Worm (Caenorhabditis elegans) whole organism, mixed stage, embryonic: ENCODE results near the gene dhhc-14.

Experiments
- M03D4.4 ChIP-seq: sonication (generic microtip); optimal IDR thresholded peaks from 2 replicates; lab custom pipeline; 2017; ENCODE audit warnings: mild to moderate bottlenecking, missing genetic modification characterization, missing compliant biosample characterization
- bed-3 ChIP-seq: fragments of 200-800 bp; sonication (Bioruptor generic); optimal IDR thresholded peaks from 3 replicates; lab custom pipeline; 2018; ENCODE audit warnings: mild to moderate bottlenecking, missing genetic modification characterization, moderate library complexity, missing compliant biosample characterization
- blmp-1 ChIP-seq: fragments of 150-350 bp; optimal IDR thresholded peaks from 2 replicates; lab custom pipeline; 2014; ENCODE audit warnings: missing biosample characterization, missing genetic modification characterization
- ceh-39 ChIP-seq: fragments of 150-350 bp; optimal IDR thresholded peaks from 2 replicates; lab custom pipeline; 2014; ENCODE audit warnings: missing biosample characterization, missing genetic modification characterization
- ceh-43 ChIP-seq: fragments of 200-800 bp; sonication (Bioruptor generic); optimal IDR thresholded peaks from 2 replicates; lab custom pipeline; 2018; ENCODE audit warnings: mild to moderate bottlenecking, missing genetic modification characterization, moderate library complexity, missing compliant biosample characterization
- ceh-83 ChIP-seq: fragments of 200-800 bp; sonication (Bioruptor generic); optimal IDR thresholded peaks from 2 replicates; lab custom pipeline; 2018; ENCODE audit warnings: mild to moderate bottlenecking, missing genetic modification characterization, missing compliant biosample characterization
- ces-1 ChIP-seq: fragments of 150-350 bp; optimal IDR thresholded peaks from 2 replicates; lab custom pipeline; 2014; ENCODE audit warnings: missing biosample characterization, missing genetic modification reagents, missing genetic modification characterization
- cnd-1 ChIP-seq: fragments of 200-800 bp; sonication (Bioruptor generic); optimal IDR thresholded peaks from 2 replicates; lab custom pipeline; 2018; ENCODE audit warnings: mild to moderate bottlenecking, missing genetic modification characterization, missing compliant biosample characterization
- elt-3 ChIP-seq: fragments of 150-350 bp; optimal IDR thresholded peaks from 2 replicates; lab custom pipeline; 2014; ENCODE audit warnings: missing biosample characterization, missing genetic modification characterization
- flh-1 ChIP-seq: fragments of 200-800 bp; sonication (Bioruptor generic); optimal IDR thresholded peaks from 2 replicates; lab custom pipeline; 2018; ENCODE audit warnings: mild to moderate bottlenecking, missing genetic modification characterization, moderate library complexity, missing compliant biosample characterization
- ham-2 ChIP-seq: fragments of 200-800 bp; sonication (Bioruptor generic); optimal IDR thresholded peaks from 2 replicates; lab custom pipeline; 2018; ENCODE audit warnings: mild to moderate bottlenecking, missing genetic modification characterization, missing compliant biosample characterization
- hlh-1 ChIP-seq: fragments of 150-350 bp; optimal IDR thresholded peaks from 2 replicates; lab custom pipeline; 2014; ENCODE audit warnings: missing biosample characterization, missing genetic modification reagents, missing genetic modification characterization
- lin-13 ChIP-seq: fragments of 150-350 bp; optimal IDR thresholded peaks from 2 replicates; lab custom pipeline; 2014; ENCODE audit warnings: missing biosample characterization, missing genetic modification characterization
- lin-32 ChIP-seq: fragments of 200-800 bp; sonication (Bioruptor generic); optimal IDR thresholded peaks from 2 replicates; lab custom pipeline; 2018; ENCODE audit warnings: mild to moderate bottlenecking, missing genetic modification characterization, missing compliant biosample characterization
- lsy-2 ChIP-seq: fragments of 150-350 bp; optimal IDR thresholded peaks from 2 replicates; lab custom pipeline; 2014; ENCODE audit warnings: missing biosample characterization, missing genetic modification characterization
- mab-5 ChIP-seq: fragments of 150-350 bp; optimal IDR thresholded peaks from 2 replicates; lab custom pipeline; 2014; ENCODE audit warnings: missing biosample characterization, missing genetic modification characterization
- mep-1 ChIP-seq: fragments of 150-350 bp; optimal IDR thresholded peaks from 2 replicates; lab custom pipeline; 2017; ENCODE audit warnings: missing biosample characterization, missing genetic modification reagents, missing genetic modification characterization, inconsistent platforms
- mls-2 ChIP-seq: sonication (generic microtip); optimal IDR thresholded peaks from 2 replicates; lab custom pipeline; 2016; ENCODE audit warnings: mild to moderate bottlenecking, missing genetic modification characterization, moderate library complexity, missing compliant biosample characterization
- nhr-12 ChIP-seq: fragments of 150-350 bp; optimal IDR thresholded peaks from 2 replicates; lab custom pipeline; 2014; ENCODE audit warnings: missing biosample characterization, missing genetic modification characterization
- nhr-237 ChIP-seq: fragments of 150-350 bp; optimal IDR thresholded peaks from 2 replicates; lab custom pipeline; 2014; ENCODE audit warnings: missing biosample characterization, missing genetic modification characterization
- nhr-28 ChIP-seq: fragments of 150-350 bp; optimal IDR thresholded peaks from 2 replicates; lab custom pipeline; 2014; ENCODE audit warnings: missing biosample characterization, missing genetic modification characterization
- nhr-76 ChIP-seq: sonication (generic microtip); optimal IDR thresholded peaks from 2 replicates; lab custom pipeline; 2017; ENCODE audit warnings: missing biosample characterization, missing genetic modification characterization
- pha-4 ChIP-seq: fragments of 150-350 bp; optimal IDR thresholded peaks from 2 replicates; lab custom pipeline; 2018; ENCODE audit warnings: missing biosample characterization, missing genetic modification reagents, missing genetic modification characterization
- sem-2 ChIP-seq: fragments of 200-800 bp; sonication (Bioruptor generic); optimal IDR thresholded peaks from 2 replicates; lab custom pipeline; 2018; ENCODE audit warnings: mild to moderate bottlenecking, missing genetic modification characterization, missing compliant biosample characterization
- snpc-4 ChIP-seq: fragments of 150-350 bp; optimal IDR thresholded peaks from 2 replicates; lab custom pipeline; 2014; ENCODE audit warnings: missing biosample characterization, missing genetic modification characterization
- sptf-1 ChIP-seq: sonication (generic microtip); optimal IDR thresholded peaks from 2 replicates; lab custom pipeline; 2017; ENCODE audit warnings: mild to moderate bottlenecking, missing genetic modification characterization, moderate library complexity, missing compliant biosample characterization
- tbx-8 ChIP-seq: fragments of 200-800 bp; sonication (Bioruptor generic); optimal IDR thresholded peaks from 2 replicates; lab custom pipeline; 2018; ENCODE audit warnings: mild to moderate bottlenecking, missing genetic modification characterization, moderate library complexity, missing compliant biosample characterization
- unc-120 ChIP-seq: sonication (generic microtip); optimal IDR thresholded peaks from 2 replicates; lab custom pipeline; 2017; ENCODE audit warnings: missing genetic modification characterization, missing compliant biosample characterization; ENCODE audit not compliant: poor library complexity, severe bottlenecking
- unc-62 ChIP-seq: fragments of 150-350 bp; optimal IDR thresholded peaks from 2 replicates; lab custom pipeline; 2014; ENCODE audit warnings: missing biosample characterization, missing genetic modification reagents, missing genetic modification characterization
- zip-8 ChIP-seq: fragments of 150-350 bp; optimal IDR thresholded peaks from 2 replicates; lab custom pipeline; 2014; ENCODE audit warnings: missing biosample characterization, missing genetic modification characterization

dhhc-14 gene

DNA sequence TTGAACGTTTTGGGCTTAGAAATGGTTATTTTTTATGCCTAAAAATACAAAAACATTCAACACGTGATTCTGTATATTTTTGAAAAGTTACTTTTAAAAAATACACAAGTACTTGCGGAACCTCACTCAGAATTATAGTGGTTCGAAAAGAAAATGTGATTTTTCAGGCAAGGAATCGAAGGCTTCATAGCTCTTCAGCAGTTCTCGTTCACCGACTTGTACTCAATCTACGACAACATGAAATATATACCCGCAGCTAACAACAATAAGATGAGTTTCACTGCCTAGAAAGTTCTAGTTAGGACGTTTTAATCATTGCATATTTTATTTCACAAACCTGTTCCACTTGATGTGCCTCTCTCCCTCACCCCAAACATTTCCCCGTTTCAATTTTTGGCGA lies 10.5 kb downstream of the dhhc-14 start:
- TF ChIP-seq lin-13 (tag; lab: Kevin White, UChicago), result no peak
- no peak for TF ChIP-seq sem-2

ce11 chrX:8563663-8564450 lies 11.8 kb downstream of the dhhc-14 start:
- TF ChIP-seq mab-5, result no peak
- peak; percentile 43 for TF ChIP-seq ham-2 (GFP tag; lab: Kevin White, UChicago)

DNA sequence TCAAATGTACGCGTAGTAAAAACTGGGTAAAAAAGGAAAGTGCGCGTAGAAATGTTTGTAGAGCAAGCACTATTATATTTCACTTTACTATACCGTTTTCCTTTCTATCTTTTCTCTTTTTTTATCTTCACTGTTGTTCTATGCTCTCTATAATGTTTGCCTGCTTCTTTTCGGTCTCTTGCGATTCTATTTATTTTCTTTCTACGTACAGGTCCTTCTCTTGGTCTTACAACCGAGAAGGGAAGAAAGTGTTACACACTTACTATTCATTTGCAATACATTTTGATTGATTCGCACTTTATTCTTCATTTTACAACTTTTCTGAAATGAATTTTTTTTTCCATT lies 12.3 kb downstream of the dhhc-14 start:
- TF ChIP-seq blmp-1 (tag; lab: Kevin White, UChicago) (no peak), snpc-4 (tag; lab: Kevin White, UChicago) (no peak), lin-13 (tag; lab: Kevin White, UChicago) (no peak), ceh-39 (no peak), unc-120 (tag; lab: Kevin White, UChicago) (no peak), mab-5 (no peak), M03D4.4 (tag; lab: Kevin White, UChicago) (no peak), flh-1 (GFP tag; lab: Kevin White, UChicago) (no peak), nhr-28 (tag; lab: Kevin White, UChicago) (no peak), nhr-237 (tag; lab: Kevin White, UChicago) (no peak), bed-3 (GFP tag; lab: Kevin White, UChicago) (no peak), lin-32 (no peak)

ce11 chrX:8565810-8566416 lies 13.8 kb downstream of the dhhc-14 start:
- TF ChIP-seq sptf-1 (peak; percentile 36), M03D4.4 (tag; lab: Kevin White, UChicago) (no peak), blmp-1 (tag; lab: Kevin White, UChicago) (no peak), mep-1 (tag; lab: Kevin White, UChicago) (no peak), nhr-76 (tag; lab: Kevin White, UChicago) (no peak), nhr-28 (tag; lab: Kevin White, UChicago) (no peak), mab-5 (no peak), mls-2 (tag; lab: Kevin White, UChicago) (peak; percentile 15), cnd-1 (peak; percentile 10), nhr-237 (tag; lab: Kevin White, UChicago) (no peak), ham-2 (GFP tag; lab: Kevin White, UChicago) (peak; percentile 11), ceh-83 (GFP tag; lab: Kevin White, UChicago) (no peak), unc-120 (tag; lab: Kevin White, UChicago) (peak; percentile 48), lsy-2 (tag; lab: Kevin White, UChicago) (peak; percentile 17), lin-32 (no peak), zip-8 (tag; lab: Kevin White, UChicago) (no peak), sem-2 (no peak), unc-62 (GFP tag; lab: Kevin White, UChicago) (peak; percentile 65), hlh-1 (tag; lab: Kevin White, UChicago) (peak; percentile 28), ces-1 (GFP tag; lab: Kevin White, UChicago) (peak; percentile 46), flh-1 (GFP tag; lab: Kevin White, UChicago) (no peak), ceh-39 (no peak), ceh-43 (no peak)

DNA sequence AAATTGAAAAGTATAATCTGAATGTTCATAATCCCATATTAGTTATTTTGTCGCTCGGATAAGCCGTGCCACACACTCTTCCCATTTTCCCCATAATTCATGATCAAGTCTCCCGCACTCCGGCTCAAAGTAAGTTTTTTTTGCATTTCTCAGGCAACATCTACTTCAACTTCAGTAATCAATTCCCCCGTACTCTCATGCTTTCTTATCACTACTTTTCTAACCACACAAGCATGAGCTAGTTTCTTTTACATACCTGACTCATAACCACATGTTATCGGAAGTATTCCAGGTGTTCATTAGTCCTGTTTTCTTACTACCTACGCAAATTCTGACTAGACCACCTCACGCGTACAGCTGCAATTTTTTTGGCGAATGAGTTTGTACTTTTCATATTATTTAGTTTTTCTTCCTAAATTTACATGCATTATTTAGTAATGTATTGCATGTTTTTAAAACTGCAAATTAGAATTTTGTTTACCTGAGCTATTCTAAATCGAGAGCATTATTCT lies 14.5 kb downstream of the dhhc-14 start:
- TF ChIP-seq ceh-43 (no peak), nhr-12 (no peak), unc-120 (tag; lab: Kevin White, UChicago) (no peak), tbx-8 (no peak), elt-3 (tag; lab: Kevin White, UChicago) (no peak), pha-4 (tag; lab: Kevin White, UChicago) (no peak)
